Fruit fly (Drosophila melanogaster) whole organism, embryonic: ENCODE data around the gene Diedel2.

Source experiments
- Atf3 ChIP-seq: fragments of 200-800 bp; sonication (Bioruptor generic); optimal IDR thresholded peaks from 3 replicates; lab custom pipeline; 2016; ENCODE audit warnings: missing biosample characterization, missing genetic modification characterization
- B-H1 ChIP-seq: fragments of 200-800 bp; sonication (Bioruptor generic); IDR thresholded peaks from 3 replicates; pipeline ENCODE4 v1.3.6; 2022; ENCODE audit warnings: missing biosample characterization, missing genetic modification characterization
- B-H2 ChIP-seq: fragments of 200-800 bp; sonication (Bioruptor generic); optimal IDR thresholded peaks from 2 replicates; lab custom pipeline; 2018; ENCODE audit warnings: missing biosample characterization, mild to moderate bottlenecking, missing genetic modification characterization
- CG10321 ChIP-seq: fragments of 200-800 bp; sonication (Bioruptor generic); IDR thresholded peaks from 2 replicates; pipeline ENCODE4 v1.3.6; 2022; ENCODE audit warnings: missing biosample characterization, missing genetic modification characterization
- CG11504 ChIP-seq: fragments of 200-800 bp; sonication (Bioruptor generic); optimal IDR thresholded peaks from 3 replicates; lab custom pipeline; 2019; ENCODE audit warnings: missing biosample characterization, mild to moderate bottlenecking, missing genetic modification characterization, moderate library complexity
- CG12236 ChIP-seq: fragments of 200-800 bp; sonication (Bioruptor generic); optimal IDR thresholded peaks from 2 replicates; lab custom pipeline; 2016; ENCODE audit warnings: missing biosample characterization, missing genetic modification characterization
- CG13424 ChIP-seq: fragments of 200-800 bp; sonication (Bioruptor generic); optimal IDR thresholded peaks from 2 replicates; lab custom pipeline; 2019; ENCODE audit warnings: missing biosample characterization, mild to moderate bottlenecking, missing genetic modification characterization, moderate library complexity
- CG1602 ChIP-seq: fragments of 200-800 bp; sonication (Bioruptor generic); optimal IDR thresholded peaks from 3 replicates; lab custom pipeline; 2016; ENCODE audit warnings: missing biosample characterization, missing genetic modification characterization
- CG1603 ChIP-seq: fragments of 200-800 bp; sonication (Bioruptor generic); optimal IDR thresholded peaks from 2 replicates; lab custom pipeline; 2019; ENCODE audit warnings: missing biosample characterization, mild to moderate bottlenecking, missing genetic modification characterization, moderate library complexity
- CG17912 ChIP-seq: fragments of 200-800 bp; sonication (Bioruptor generic); optimal IDR thresholded peaks from 2 replicates; lab custom pipeline; 2018; ENCODE audit warnings: missing biosample characterization, mild to moderate bottlenecking, missing genetic modification characterization
- CG30020 ChIP-seq: fragments of 200-800 bp; optimal IDR thresholded peaks from 2 replicates; lab custom pipeline; 2019; ENCODE audit warnings: missing biosample characterization, mild to moderate bottlenecking, missing genetic modification characterization, moderate library complexity
- CG32532 ChIP-seq: fragments of 200-800 bp; sonication (Bioruptor generic); IDR thresholded peaks from 2 replicates; pipeline ENCODE4 v1.3.6; 2022; ENCODE audit warnings: missing biosample characterization, missing genetic modification characterization
- CG4282 ChIP-seq: fragments of 200-800 bp; sonication (Bioruptor generic); optimal IDR thresholded peaks from 2 replicates; lab custom pipeline; 2016; ENCODE audit warnings: missing biosample characterization, missing genetic modification characterization
- CG43689 ChIP-seq: fragments of 200-800 bp; sonication (Bioruptor generic); IDR thresholded peaks from 2 replicates; pipeline ENCODE4 v1.3.6; 2022; ENCODE audit warnings: missing biosample characterization, missing genetic modification characterization
- CG4424 ChIP-seq: fragments of 200-800 bp; sonication (Bioruptor generic); optimal IDR thresholded peaks from 3 replicates; lab custom pipeline; 2016; ENCODE audit warnings: missing biosample characterization, missing genetic modification characterization
- CG4820 ChIP-seq: fragments of 200-800 bp; sonication (Bioruptor generic); optimal IDR thresholded peaks from 3 replicates; lab custom pipeline; 2016; ENCODE audit warnings: missing biosample characterization, missing genetic modification characterization
- CG4854 ChIP-seq: fragments of 200-800 bp; sonication (Bioruptor generic); optimal IDR thresholded peaks from 2 replicates; lab custom pipeline; 2016; ENCODE audit warnings: missing biosample characterization, missing genetic modification characterization, inconsistent platforms
- CG5953 ChIP-seq: fragments of 200-800 bp; sonication (Bioruptor generic); IDR thresholded peaks from 2 replicates; pipeline ENCODE4 v1.3.6; 2022; ENCODE audit warnings: missing biosample characterization, missing genetic modification characterization
- CG6765 ChIP-seq: fragments of 200-800 bp; sonication (Bioruptor generic); optimal IDR thresholded peaks from 3 replicates; lab custom pipeline; 2017; ENCODE audit warnings: missing biosample characterization, mild to moderate bottlenecking, missing genetic modification characterization
- CG7839 ChIP-seq: fragments of 200-800 bp; sonication (Bioruptor generic); optimal IDR thresholded peaks from 3 replicates; lab custom pipeline; 2018; ENCODE audit warnings: missing biosample characterization, mild to moderate bottlenecking, missing genetic modification characterization, moderate library complexity
- CG8924 ChIP-seq: fragments of 200-800 bp; optimal IDR thresholded peaks from 3 replicates; lab custom pipeline; 2019; ENCODE audit warnings: missing biosample characterization, mild to moderate bottlenecking, missing genetic modification characterization, moderate library complexity
- CHES-1-like ChIP-seq: fragments of 200-800 bp; sonication (Bioruptor generic); optimal IDR thresholded peaks from 2 replicates; lab custom pipeline; 2016; ENCODE audit warnings: missing biosample characterization, missing genetic modification characterization
- Chrac-16 ChIP-seq: fragments of 200-800 bp; sonication (Bioruptor generic); optimal IDR thresholded peaks from 3 replicates; lab custom pipeline; 2016; ENCODE audit warnings: missing biosample characterization, missing genetic modification characterization
- E2f2 ChIP-seq: fragments of 200-800 bp; sonication (Bioruptor generic); IDR thresholded peaks from 2 replicates; pipeline ENCODE4 v1.3.6; 2022; ENCODE audit warnings: missing biosample characterization, missing genetic modification characterization
- Gug ChIP-seq: fragments of 200-800 bp; sonication (Bioruptor generic); IDR thresholded peaks from 4 replicates; pipeline ENCODE4 v1.3.6; 2022; ENCODE audit warnings: missing biosample characterization, missing genetic modification characterization
- HLH4C ChIP-seq: fragments of 200-800 bp; sonication (Bioruptor generic); IDR thresholded peaks from 3 replicates; pipeline ENCODE4 v1.3.6; 2022; ENCODE audit warnings: missing biosample characterization, missing genetic modification characterization; ENCODE audit not compliant: partially characterized antibody
- HLHmδ ChIP-seq: fragments of 200-800 bp; sonication (Bioruptor generic); optimal IDR thresholded peaks from 2 replicates; lab custom pipeline; 2018; ENCODE audit warnings: missing biosample characterization, mild to moderate bottlenecking, missing genetic modification characterization, moderate library complexity
- Med ChIP-seq: fragments of 200-800 bp; sonication (Bioruptor generic); peaks from one replicate; lab custom pipeline; 2016; ENCODE audit warnings: missing biosample characterization, missing genetic modification characterization, mild to moderate bottlenecking, inconsistent platforms, moderate library complexity
- Meics ChIP-seq: fragments of 200-800 bp; sonication (Bioruptor generic); optimal IDR thresholded peaks from 2 replicates; lab custom pipeline; 2017; ENCODE audit warnings: missing biosample characterization, mild to moderate bottlenecking, missing genetic modification characterization
- Nf-YC ChIP-seq: fragments of 200-800 bp; optimal IDR thresholded peaks from 3 replicates; lab custom pipeline; 2019; ENCODE audit warnings: missing biosample characterization, mild to moderate bottlenecking, missing genetic modification characterization, moderate library complexity
- NfI ChIP-seq: fragments of 200-800 bp; sonication (Bioruptor generic); optimal IDR thresholded peaks from 3 replicates; lab custom pipeline; 2018; ENCODE audit warnings: missing biosample characterization, mild to moderate bottlenecking, missing genetic modification characterization, moderate library complexity
- Sox100B ChIP-seq: fragments of 200-800 bp; sonication (Bioruptor generic); optimal IDR thresholded peaks from 3 replicates; lab custom pipeline; 2018; ENCODE audit warnings: missing biosample characterization, mild to moderate bottlenecking, missing genetic modification characterization
- chif ChIP-seq, 2 experiments: fragments of 200-800 bp; sonication (Bioruptor generic); optimal IDR thresholded peaks; 3 replicates each; lab custom pipeline; 2016; ENCODE audit warnings: missing biosample characterization in 2 of 2, missing genetic modification characterization in 2 of 2
- dan ChIP-seq: fragments of 200-800 bp; sonication (Bioruptor generic); IDR thresholded peaks from 2 replicates; pipeline ENCODE4 v1.3.6; 2022; ENCODE audit warnings: missing biosample characterization, missing genetic modification characterization
- ewg ChIP-seq: fragments of 200-800 bp; sonication (Bioruptor generic); optimal IDR thresholded peaks from 3 replicates; lab custom pipeline; 2017; ENCODE audit warnings: mild to moderate bottlenecking, missing biosample characterization, missing genetic modification reagents, missing genetic modification characterization
- gem ChIP-seq: fragments of 200-800 bp; sonication (Bioruptor generic); optimal IDR thresholded peaks from 2 replicates; lab custom pipeline; 2019; ENCODE audit warnings: missing biosample characterization, mild to moderate bottlenecking, missing genetic modification characterization, moderate library complexity
- grau ChIP-seq: fragments of 200-800 bp; optimal IDR thresholded peaks from 3 replicates; lab custom pipeline; 2019; ENCODE audit warnings: missing biosample characterization, mild to moderate bottlenecking, missing genetic modification characterization, moderate library complexity
- lbe ChIP-seq: fragments of 200-800 bp; sonication (Bioruptor generic); optimal IDR thresholded peaks from 2 replicates; lab custom pipeline; 2016; ENCODE audit warnings: missing biosample characterization, mild to moderate bottlenecking, missing genetic modification characterization
- p53 ChIP-seq: fragments of 200-800 bp; sonication (Bioruptor generic); optimal IDR thresholded peaks from 2 replicates; lab custom pipeline; 2016; ENCODE audit warnings: missing biosample characterization, missing genetic modification characterization
- prd ChIP-seq, 3 experiments: fragments of >200 bp in 2 of 3; fragments of 200-800 bp in 1 of 3; sonication (Bioruptor generic) in 1 of 3; optimal IDR thresholded peaks in 2 of 3; IDR thresholded peaks in 1 of 3; 2 replicates in 2 of 3; 3 replicates in 1 of 3; pipeline versions ENCODE4 v1.3.6 to Lab custom; 2017 to 2022; ENCODE audit warnings: missing biosample characterization in 1 of 3, missing genetic modification characterization in 1 of 3
- pros ChIP-seq: fragments of 200-800 bp; sonication (Bioruptor generic); optimal IDR thresholded peaks from 3 replicates; lab custom pipeline; 2019; ENCODE audit warnings: missing biosample characterization, mild to moderate bottlenecking, missing genetic modification characterization, moderate library complexity
- ranshi ChIP-seq: fragments of 200-800 bp; sonication (Bioruptor generic); IDR thresholded peaks from 2 replicates; pipeline ENCODE4 v1.3.6; 2022; ENCODE audit warnings: missing biosample characterization, missing genetic modification characterization
- row ChIP-seq: fragments of 200-800 bp; sonication (Bioruptor generic); IDR thresholded peaks from 3 replicates; pipeline ENCODE4 v1.3.6; 2022; ENCODE audit warnings: missing biosample characterization, missing genetic modification characterization
- sim ChIP-seq: fragments of 200-800 bp; sonication (Bioruptor generic); IDR thresholded peaks from 2 replicates; pipeline ENCODE4 v1.3.6; 2022; ENCODE audit warnings: missing biosample characterization, missing genetic modification characterization
- stc ChIP-seq: fragments of 200-800 bp; sonication (Bioruptor generic); IDR thresholded peaks from 2 replicates; pipeline ENCODE4 v1.3.6; 2022; ENCODE audit warnings: missing biosample characterization, missing genetic modification characterization
- sug ChIP-seq: fragments of 200-800 bp; optimal IDR thresholded peaks from 2 replicates; lab custom pipeline; 2019; ENCODE audit warnings: missing biosample characterization, mild to moderate bottlenecking, missing genetic modification characterization, moderate library complexity
- tio ChIP-seq: fragments of 200-800 bp; sonication (Bioruptor generic); optimal IDR thresholded peaks from 2 replicates; lab custom pipeline; 2017; ENCODE audit warnings: missing biosample characterization, missing genetic modification characterization, inconsistent platforms
- twi ChIP-seq: fragments of 200-800 bp; optimal IDR thresholded peaks from 2 replicates; lab custom pipeline; 2019; ENCODE audit warnings: missing biosample characterization, mild to moderate bottlenecking, missing genetic modification characterization, moderate library complexity
- vfl ChIP-seq: fragments of 200-800 bp; sonication (Bioruptor generic); optimal IDR thresholded peaks from 2 replicates; lab custom pipeline; 2016; ENCODE audit warnings: missing biosample characterization, missing genetic modification characterization

Diedel2 gene

dm6 chr3R:29617197-29617596, 8.9 kb downstream of the Diedel2 start (continued):
- TF ChIP-seq CG32532: peak; percentile 38; the same call in 1 of the 2 replicates
- TF ChIP-seq row (GFP tag; lab: Robert Waterston, UW): peak; percentile 36; the same call in 1 of the 3 replicates
- no peak for TF ChIP-seq CG4854 (GFP tag; lab: Kevin White, UChicago)
- no peak for TF ChIP-seq CG13424 (tag; lab: Kevin White, UChicago)
- peak; percentile 28 for TF ChIP-seq Meics (GFP tag; lab: Kevin White, UChicago)
- no peak for TF ChIP-seq Sox100B (GFP tag; lab: Kevin White, UChicago)
- TF ChIP-seq CG1602 (GFP tag; lab: Kevin White, UChicago): no peak
- TF ChIP-seq vfl: no peak
- TF ChIP-seq prd (optimal IDR thresholded peaks at IDR 0.05; lab: Kevin White, UChicago): no peak
- TF ChIP-seq prd (GFP tag; IDR thresholded peaks at IDR 0.05; lab: Robert Waterston, UW): peak; percentile 40; the same call in 1 of the 3 replicates
- TF ChIP-seq CG7839 (tag; lab: Kevin White, UChicago): peak; percentile 23
- TF ChIP-seq p53 (GFP tag; lab: Kevin White, UChicago): no peak
- TF ChIP-seq Gug (GFP tag; lab: Robert Waterston, UW): no peak
- TF ChIP-seq gem (tag; lab: Kevin White, UChicago): peak; percentile 39
- TF ChIP-seq CG11504: peak; percentile 42
- peak; percentile 46; the same call in 1 of the 2 replicates for TF ChIP-seq ranshi
- TF ChIP-seq NfI: no peak
- TF ChIP-seq ewg: no peak
- no peak for TF ChIP-seq Chrac-16 (GFP tag; lab: Kevin White, UChicago)
- no peak for TF ChIP-seq CG8924 (tag; lab: Kevin White, UChicago)
- TF ChIP-seq CG6765 (GFP tag; lab: Kevin White, UChicago): no peak
- TF ChIP-seq CG4282 (GFP tag; lab: Kevin White, UChicago): no peak
- TF ChIP-seq Nf-YC (tag; lab: Kevin White, UChicago): no peak
- TF ChIP-seq E2f2: no peak
- no peak for TF ChIP-seq grau
- no peak for TF ChIP-seq HLH4C (GFP tag; lab: Robert Waterston, UW)
- TF ChIP-seq CG10321: no peak
- no peak for TF ChIP-seq CG30020 (tag; lab: Kevin White, UChicago)
- no peak for TF ChIP-seq sug (tag; lab: Kevin White, UChicago)
- no peak for TF ChIP-seq B-H1 (GFP tag; lab: Robert Waterston, UW)
- no peak for TF ChIP-seq CG5953 (GFP tag; lab: Robert Waterston, UW)
- no peak for TF ChIP-seq CG12236

- TF ChIP-seq Med: peak; percentile 61
- TF ChIP-seq pros: no peak
Observed at dm6 chr3R:29617709-29618212, 9.5 kb downstream of the Diedel2 start.

dm6 chr3R:29618515-29619157, 10.4 kb downstream of the Diedel2 start, which contains the start of gene CG1907:
TSS of gene CG1907 (plus strand) at chr3R:29619065.
- TF ChIP-seq CG17912 (GFP tag; lab: Kevin White, UChicago) (peak; percentile 88), CG43689 (GFP tag; lab: Robert Waterston, UW) (peak; percentile 97), CHES-1-like (peak; percentile 60), chif (GFP tag; optimal IDR thresholded peaks at IDR 0.05; lab: Kevin White, UChicago) (peak; percentile 73 to 89), sim (peak; percentile 98), CG4820 (GFP tag; lab: Kevin White, UChicago) (peak; percentile 98), lbe (GFP tag; lab: Kevin White, UChicago) (peak; percentile 94), stc (GFP tag; lab: Robert Waterston, UW) (peak; percentile 98), HLHmδ (GFP tag; lab: Kevin White, UChicago) (no peak), Atf3 (GFP tag; lab: Kevin White, UChicago) (peak; percentile 71), CG4424 (GFP tag; lab: Kevin White, UChicago) (peak; percentile 98), dan (GFP tag; lab: Robert Waterston, UW) (peak; percentile 90), CG1603 (peak; percentile 84), tio (GFP tag; lab: Kevin White, UChicago) (peak; percentile 94), twi (tag; lab: Kevin White, UChicago) (peak; percentile 97), B-H2 (GFP tag; lab: Kevin White, UChicago) (peak; percentile 95), grau (peak; percentile 97)
